Worm (Caenorhabditis elegans) whole organism, L1 larva: ENCODE results near the gene ttr-30.

Source experiments
- aha-1 ChIP-seq: fragments of 150-350 bp; optimal IDR thresholded peaks from 2 replicates; lab custom pipeline; 2014; ENCODE audit warnings: missing biosample characterization, missing genetic modification characterization
- ama-1 ChIP-seq: fragments of 150-350 bp; optimal IDR thresholded peaks from 2 replicates; lab custom pipeline; 2014
- blmp-1 ChIP-seq: fragments of 150-350 bp; optimal IDR thresholded peaks from 2 replicates; lab custom pipeline; 2014; ENCODE audit warnings: missing biosample characterization, missing genetic modification characterization
- ceh-63 ChIP-seq: fragments of 200-800 bp; sonication (Bioruptor generic); optimal IDR thresholded peaks from 2 replicates; lab custom pipeline; 2018; ENCODE audit warnings: mild to moderate bottlenecking, missing genetic modification characterization, missing compliant biosample characterization
- ceh-82 ChIP-seq, 3 experiments: fragments of 150-350 bp in 1 of 3; sonication (generic microtip) in 2 of 3; optimal IDR thresholded peaks; 2 replicates each; lab custom pipeline; 2014 to 2017; ENCODE audit warnings: missing biosample characterization in 3 of 3, missing genetic modification characterization in 3 of 3
- ceh-90 ChIP-seq: sonication (generic microtip); optimal IDR thresholded peaks from 2 replicates; lab custom pipeline; 2016; ENCODE audit warnings: missing genetic modification characterization, missing compliant biosample characterization
- efl-1 ChIP-seq, 4 experiments: fragments of 150-350 bp; optimal IDR thresholded peaks in 3 of 4; peaks in 1 of 4; 1 replicate in 1 of 4; 2 replicates in 3 of 4; lab custom pipeline; 2014; ENCODE audit warnings: missing biosample characterization in 2 of 4, missing genetic modification characterization in 2 of 4, missing genetic modification reagents in 2 of 4
- egl-27 ChIP-seq, 2 experiments: fragments of 150-350 bp in 1 of 2; sonication (generic microtip); optimal IDR thresholded peaks; 3 replicates each; lab custom pipeline; 2017 to 2018; ENCODE audit warnings: missing biosample characterization in 2 of 2, missing genetic modification characterization in 2 of 2, missing genetic modification reagents in 2 of 2
- elt-2 ChIP-seq: sonication (generic microtip); optimal IDR thresholded peaks from 2 replicates; lab custom pipeline; 2016; ENCODE audit warnings: missing genetic modification characterization, mild to moderate bottlenecking, inconsistent platforms, missing compliant biosample characterization, missing genetic modification reagents
- elt-3 ChIP-seq, 6 experiments: fragments of 150-350 bp in 1 of 6; sonication (generic microtip); optimal IDR thresholded peaks; 2 replicates each; lab custom pipeline; 2017 to 2018; ENCODE audit warnings: missing biosample characterization in 6 of 6, missing genetic modification characterization in 6 of 6, inconsistent platforms in 1 of 6
- fkh-4 ChIP-seq: sonication (generic microtip); optimal IDR thresholded peaks from 2 replicates; lab custom pipeline; 2016; ENCODE audit warnings: missing compliant biosample characterization, missing genetic modification characterization, borderline replicate concordance
- fkh-8 ChIP-seq: sonication (generic microtip); optimal IDR thresholded peaks from 2 replicates; lab custom pipeline; 2016; ENCODE audit warnings: mild to moderate bottlenecking, missing genetic modification characterization, missing compliant biosample characterization
- hlh-17 ChIP-seq: fragments of 200-800 bp; sonication (Bioruptor generic); optimal IDR thresholded peaks from 2 replicates; lab custom pipeline; 2018; ENCODE audit warnings: missing genetic modification characterization, mild to moderate bottlenecking, missing compliant biosample characterization, moderate library complexity, borderline replicate concordance
- irx-1 ChIP-seq: sonication (generic microtip); optimal IDR thresholded peaks from 2 replicates; lab custom pipeline; 2016; ENCODE audit warnings: missing genetic modification characterization, missing compliant biosample characterization
- jun-1 ChIP-seq: fragments of 150-350 bp; optimal IDR thresholded peaks from 2 replicates; lab custom pipeline; 2014; ENCODE audit warnings: missing biosample characterization, missing genetic modification reagents, missing genetic modification characterization
- lin-14 ChIP-seq: fragments of 200-800 bp; sonication (Bioruptor generic); optimal IDR thresholded peaks from 2 replicates; lab custom pipeline; 2018; ENCODE audit warnings: mild to moderate bottlenecking, missing genetic modification characterization, moderate library complexity, missing compliant biosample characterization
- lin-35 ChIP-seq, 2 experiments: fragments of 150-350 bp; optimal IDR thresholded peaks; 2 replicates each; lab custom pipeline; 2014; ENCODE audit warnings: missing biosample characterization in 2 of 2, missing genetic modification characterization in 2 of 2, missing genetic modification reagents in 2 of 2
- lin-39 ChIP-seq: fragments of 150-350 bp; optimal IDR thresholded peaks from 2 replicates; lab custom pipeline; 2014; ENCODE audit warnings: missing biosample characterization, missing genetic modification reagents, missing genetic modification characterization
- lsy-2 ChIP-seq, 2 experiments: fragments of 150-350 bp; optimal IDR thresholded peaks; 2 replicates each; lab custom pipeline; 2014; ENCODE audit warnings: missing biosample characterization in 2 of 2, missing genetic modification characterization in 2 of 2
- mab-9 ChIP-seq: fragments of 200-800 bp; sonication (Bioruptor generic); IDR thresholded peaks from 2 replicates; pipeline ENCODE4 v1.3.6; 2022; ENCODE audit warnings: missing genetic modification reagents, missing genetic modification characterization, missing compliant biosample characterization
- mep-1 ChIP-seq: fragments of 150-350 bp; optimal IDR thresholded peaks from 2 replicates; lab custom pipeline; 2014; ENCODE audit warnings: missing biosample characterization, missing genetic modification characterization
- nhr-20 ChIP-seq: sonication (generic microtip); optimal IDR thresholded peaks from 2 replicates; lab custom pipeline; 2016; ENCODE audit warnings: mild to moderate bottlenecking, missing genetic modification characterization, missing compliant biosample characterization
- nhr-47 ChIP-seq: sonication (generic microtip); optimal IDR thresholded peaks from 2 replicates; lab custom pipeline; 2016; ENCODE audit warnings: mild to moderate bottlenecking, missing genetic modification characterization, moderate library complexity, missing compliant biosample characterization
- nhr-76 ChIP-seq: sonication (generic microtip); optimal IDR thresholded peaks from 2 replicates; lab custom pipeline; 2017; ENCODE audit warnings: missing biosample characterization, missing genetic modification characterization
- nhr-77 ChIP-seq: fragments of 150-350 bp; optimal IDR thresholded peaks from 2 replicates; lab custom pipeline; 2014; ENCODE audit warnings: missing biosample characterization, missing genetic modification characterization
- nhr-85 ChIP-seq: sonication (generic microtip); peaks from one replicate; lab custom pipeline; 2016; ENCODE audit warnings: missing genetic modification characterization, inconsistent platforms, missing compliant biosample characterization
- pax-3 ChIP-seq: fragments of 200-800 bp; sonication (Bioruptor generic); optimal IDR thresholded peaks from 2 replicates; lab custom pipeline; 2018; ENCODE audit warnings: mild to moderate bottlenecking, missing genetic modification characterization, moderate library complexity, missing compliant biosample characterization
- pqm-1 ChIP-seq: sonication (generic microtip); optimal IDR thresholded peaks from 3 replicates; lab custom pipeline; 2017; ENCODE audit warnings: missing biosample characterization, missing genetic modification characterization
- rnt-1 ChIP-seq: sonication (generic microtip); optimal IDR thresholded peaks from 2 replicates; lab custom pipeline; 2016; ENCODE audit warnings: mild to moderate bottlenecking, missing genetic modification characterization, moderate library complexity, missing compliant biosample characterization
- skn-1 ChIP-seq: fragments of 150-350 bp; optimal IDR thresholded peaks from 2 replicates; lab custom pipeline; 2014; ENCODE audit warnings: missing biosample characterization, missing genetic modification characterization
- snpc-4 ChIP-seq: fragments of 150-350 bp; optimal IDR thresholded peaks from 2 replicates; lab custom pipeline; 2014; ENCODE audit warnings: missing biosample characterization, missing genetic modification characterization
- snu-23 ChIP-seq: sonication (generic microtip); optimal IDR thresholded peaks from 2 replicates; lab custom pipeline; 2016; ENCODE audit warnings: missing genetic modification characterization, missing compliant biosample characterization
- sptf-1 ChIP-seq: fragments of 150-350 bp; optimal IDR thresholded peaks from 2 replicates; lab custom pipeline; 2014; ENCODE audit warnings: missing biosample characterization, missing genetic modification characterization
- sup-37 ChIP-seq: fragments of 200-800 bp; sonication (Bioruptor generic); optimal IDR thresholded peaks from 2 replicates; lab custom pipeline; 2018; ENCODE audit warnings: mild to moderate bottlenecking, missing genetic modification characterization, missing compliant biosample characterization
- tlp-1 ChIP-seq: fragments of 150-350 bp; optimal IDR thresholded peaks from 2 replicates; lab custom pipeline; 2014; ENCODE audit warnings: missing biosample characterization, missing genetic modification characterization
- unc-62 ChIP-seq: fragments of 150-350 bp; optimal IDR thresholded peaks from 2 replicates; lab custom pipeline; 2014; ENCODE audit warnings: missing biosample characterization, missing genetic modification reagents, missing genetic modification characterization
- xbp-1 ChIP-seq: sonication (generic microtip); optimal IDR thresholded peaks from 2 replicates; lab custom pipeline; 2016; ENCODE audit warnings: missing genetic modification characterization, missing compliant biosample characterization
- zag-1 ChIP-seq: fragments of 150-350 bp; optimal IDR thresholded peaks from 2 replicates; lab custom pipeline; 2014; ENCODE audit warnings: missing biosample characterization, missing genetic modification characterization
- ztf-11 ChIP-seq, 2 experiments: sonication (generic microtip); optimal IDR thresholded peaks; 2 replicates each; lab custom pipeline; 2016 to 2017; ENCODE audit warnings: missing genetic modification characterization in 2 of 2, missing biosample characterization in 1 of 2, missing compliant biosample characterization in 1 of 2

Gene ttr-30

DNA sequence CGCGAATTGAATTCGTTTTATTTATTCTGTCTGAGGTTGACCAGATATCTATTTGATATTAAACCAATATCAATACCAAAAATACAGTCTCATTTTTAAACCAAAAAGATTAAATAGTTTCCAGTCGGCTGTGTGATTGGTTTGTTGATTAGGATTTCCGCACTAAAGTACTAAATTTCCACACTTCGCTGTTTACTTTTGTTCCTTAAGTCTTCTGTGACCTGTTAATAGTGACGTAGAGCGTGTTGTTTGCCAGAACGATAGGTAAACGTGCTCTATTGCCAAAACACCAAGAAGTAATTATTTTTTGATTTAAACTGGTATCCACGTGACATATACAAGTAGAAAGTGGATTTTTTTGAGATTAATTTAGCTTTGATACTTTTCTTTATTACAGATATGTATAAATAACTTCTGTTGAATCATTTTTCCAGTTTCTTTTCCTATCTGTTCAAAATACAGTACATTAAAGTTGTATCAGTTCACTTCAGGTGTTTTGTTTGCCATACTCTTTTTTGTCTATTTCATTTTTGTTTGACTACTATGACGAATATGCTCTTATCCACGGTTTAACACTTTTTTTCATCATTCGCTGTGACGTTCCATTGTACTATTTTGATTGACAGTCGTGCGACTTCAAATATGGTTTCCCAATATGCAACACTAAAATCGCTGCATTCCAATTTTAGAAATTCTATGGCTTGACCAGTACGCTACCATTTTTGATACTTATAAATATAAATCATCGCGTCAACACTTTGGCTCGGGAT, 39.7 kb upstream of the ttr-30 start:
- TF ChIP-seq lin-14 (GFP tag; lab: Kevin White, UChicago) (peak; percentile 31), nhr-77 (tag; lab: Kevin White, UChicago) (peak; percentile 18), efl-1 (optimal IDR thresholded peaks at IDR 0.05; lab: Kevin White, UChicago) (no peak), efl-1 (GFP tag; optimal IDR thresholded peaks at IDR 0.05 in 1 of 2; lab: Kevin White, UChicago) (peak in 1 of 2 experiments; percentile 27), irx-1 (tag; lab: Kevin White, UChicago) (peak; percentile 21), aha-1 (no peak), lsy-2 (tag; optimal IDR thresholded peaks at IDR 0.05; lab: Kevin White, UChicago) (peak in 1 of 2 experiments; percentile 3)

ce11 chrX:7291810-7292209, 38.9 kb upstream of the ttr-30 start, which contains the start of gene lron-7:
Gene lron-7, plus strand, starts transcription at chrX:7292132.
- TF ChIP-seq unc-62 (no peak), efl-1 (optimal IDR thresholded peaks at IDR 0.05; lab: Kevin White, UChicago) (no peak), efl-1 (GFP tag; optimal IDR thresholded peaks at IDR 0.05 in 1 of 2; lab: Kevin White, UChicago) (peak in 1 of 2 experiments; percentile 62), nhr-47 (tag; lab: Kevin White, UChicago) (no peak), lin-35 (GFP tag; optimal IDR thresholded peaks at IDR 0.05; lab: Kevin White, UChicago) (peak in 1 of 2 experiments; percentile 21), lin-39 (no peak), elt-2 (tag; lab: Kevin White, UChicago) (peak; percentile 31), ama-1 (lab: Kevin White, UChicago) (no peak), sptf-1 (tag; lab: Kevin White, UChicago) (no peak), zag-1 (tag; lab: Kevin White, UChicago) (no peak), snpc-4 (tag; lab: Kevin White, UChicago) (no peak)

- TF ChIP-seq aha-1, result no peak
- TF ChIP-seq fkh-8 (tag; lab: Kevin White, UChicago), result no peak
- no peak for TF ChIP-seq nhr-85 (tag; lab: Kevin White, UChicago)
- TF ChIP-seq lin-39, result no peak
- no peak for TF ChIP-seq mab-9 (GFP tag; lab: Robert Waterston, UW)
- no peak for TF ChIP-seq jun-1 (tag; lab: Kevin White, UChicago)
- TF ChIP-seq pqm-1, result no peak
- no peak for TF ChIP-seq elt-3 (tag; optimal IDR thresholded peaks at IDR 0.05; lab: Kevin White, UChicago)
- TF ChIP-seq efl-1 (optimal IDR thresholded peaks at IDR 0.05; lab: Kevin White, UChicago), result no peak
- TF ChIP-seq efl-1 (GFP tag; optimal IDR thresholded peaks at IDR 0.05 in 1 of 2; lab: Kevin White, UChicago), result no peak
- no peak for TF ChIP-seq ceh-82 (tag; optimal IDR thresholded peaks at IDR 0.05; lab: Kevin White, UChicago)
- TF ChIP-seq snu-23, result no peak
- TF ChIP-seq egl-27 (tag; optimal IDR thresholded peaks at IDR 0.05; lab: Kevin White, UChicago), result no peak
- no peak for TF ChIP-seq ceh-90
- TF ChIP-seq mep-1 (tag; lab: Kevin White, UChicago), result no peak
- TF ChIP-seq nhr-77 (tag; lab: Kevin White, UChicago), result no peak
- TF ChIP-seq fkh-4 (tag; lab: Kevin White, UChicago), result no peak
Observed at ce11 chrX:7296310-7296709, 34.4 kb upstream of the ttr-30 start.

ce11 chrX:7298652-7299051, 32.1 kb upstream of the ttr-30 start, which contains the start of gene K03A1.4:
Gene K03A1.4, minus strand, starts transcription at chrX:7298752.
- TF ChIP-seq ztf-11 (tag; optimal IDR thresholded peaks at IDR 0.05; lab: Kevin White, UChicago) (no peak), nhr-76 (tag; lab: Kevin White, UChicago) (no peak), pax-3 (no peak), tlp-1 (tag; lab: Kevin White, UChicago) (no peak), irx-1 (tag; lab: Kevin White, UChicago) (no peak), fkh-4 (tag; lab: Kevin White, UChicago) (no peak), hlh-17 (no peak), elt-3 (tag; optimal IDR thresholded peaks at IDR 0.05; lab: Kevin White, UChicago) (no peak), xbp-1 (no peak), lin-35 (GFP tag; optimal IDR thresholded peaks at IDR 0.05; lab: Kevin White, UChicago) (no peak), nhr-20 (tag; lab: Kevin White, UChicago) (no peak), unc-62 (no peak), skn-1 (tag; lab: Kevin White, UChicago) (no peak), zag-1 (tag; lab: Kevin White, UChicago) (no peak), sup-37 (GFP tag; lab: Kevin White, UChicago) (no peak), pqm-1 (no peak), blmp-1 (tag; lab: Kevin White, UChicago) (no peak), ceh-63 (GFP tag; lab: Kevin White, UChicago) (no peak), rnt-1 (tag; lab: Kevin White, UChicago) (no peak)
